Worm (Caenorhabditis elegans): ENCODE results near the gene col-13.

The col-13 gene

DNA sequence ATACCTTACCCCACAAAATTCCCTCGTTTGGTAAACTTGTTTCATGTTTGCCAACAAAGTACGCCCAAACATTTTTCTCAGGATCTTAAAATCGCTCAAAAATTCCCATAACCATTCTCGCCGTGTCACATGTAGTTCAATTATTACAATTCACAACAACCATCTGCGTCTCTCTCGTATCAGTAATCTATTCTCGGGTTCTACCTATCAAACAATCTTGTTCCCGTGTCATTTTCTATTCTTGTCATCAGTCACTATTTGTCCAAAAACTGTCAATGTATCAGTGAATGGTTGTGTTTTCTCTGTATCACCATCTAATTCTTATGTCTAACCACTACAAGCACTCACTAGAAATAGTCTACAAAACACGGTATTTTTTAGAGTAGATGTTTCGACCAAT, 50.5 kb downstream of the col-13 start:
- no peak for TF ChIP-seq ztf-11 (tag; optimal IDR thresholded peaks at IDR 0.05)
- no peak for TF ChIP-seq drap-1 (GFP tag; optimal IDR thresholded peaks at IDR 0.05)
- no peak for TF ChIP-seq zip-8 (tag; optimal IDR thresholded peaks at IDR 0.05)
- TF ChIP-seq pha-4 (tag; optimal IDR thresholded peaks at IDR 0.05) = no peak
- no peak for TF ChIP-seq sptf-1 (tag; optimal IDR thresholded peaks at IDR 0.05)
- TF ChIP-seq hlh-1 (tag; optimal IDR thresholded peaks at IDR 0.05) = no peak
- TF ChIP-seq M03D4.4 (tag; optimal IDR thresholded peaks at IDR 0.05) = no peak
- no peak for TF ChIP-seq unc-62 (GFP tag; optimal IDR thresholded peaks at IDR 0.05)
- no peak for TF ChIP-seq unc-120 (tag; optimal IDR thresholded peaks at IDR 0.05; ENCODE audit: poor library complexity, severe bottlenecking)
- TF ChIP-seq bed-3 (GFP tag; optimal IDR thresholded peaks at IDR 0.05) = no peak
- no peak for TF ChIP-seq sem-2 (GFP tag; optimal IDR thresholded peaks at IDR 0.05)
- no peak for TF ChIP-seq nhr-12 (tag; optimal IDR thresholded peaks at IDR 0.05)
- no peak for TF ChIP-seq ceh-39 (tag; optimal IDR thresholded peaks at IDR 0.05)
- TF ChIP-seq ceh-43 (GFP tag; optimal IDR thresholded peaks at IDR 0.05) = no peak
- TF ChIP-seq mep-1 (tag; optimal IDR thresholded peaks at IDR 0.05) = no peak
- no peak for TF ChIP-seq lsy-2 (tag; optimal IDR thresholded peaks at IDR 0.05)

Data from whole organism, mixed stage, embryonic.